Fruit fly (Drosophila melanogaster): ENCODE measurements around the gene CG13689.

The CG13689 gene

dm6 chr2L:597771-598170 lies 4.8 kb upstream of the CG13689 start (continued):
- no peak for TF ChIP-seq CG4282 (GFP tag; optimal IDR thresholded peaks at IDR 0.05)
- no peak for TF ChIP-seq Vsx1 (GFP tag; optimal IDR thresholded peaks at IDR 0.05)
- peak; percentile 69 for TF ChIP-seq cad (GFP tag; optimal IDR thresholded peaks at IDR 0.05)
- TF ChIP-seq CG11723 (GFP tag; optimal IDR thresholded peaks at IDR 0.05), result no peak
- TF ChIP-seq otp (GFP tag; IDR thresholded peaks at IDR 0.05), result no peak
- TF ChIP-seq CG13296 (GFP tag; optimal IDR thresholded peaks at IDR 0.05), result no peak
- TF ChIP-seq ac (GFP tag; optimal IDR thresholded peaks at IDR 0.05), result peak; percentile 11
- TF ChIP-seq Nf-YB (GFP tag; optimal IDR thresholded peaks at IDR 0.05), result peak; percentile 59
- no peak for TF ChIP-seq sima (GFP tag; optimal IDR thresholded peaks at IDR 0.05)
- TF ChIP-seq CG7839 (tag; optimal IDR thresholded peaks at IDR 0.05), result no peak
- TF ChIP-seq CG17612 (GFP tag; IDR thresholded peaks at IDR 0.05), result no peak
- no peak for TF ChIP-seq chm (GFP tag; IDR thresholded peaks at IDR 0.05)
- no peak for TF ChIP-seq NC2β (GFP tag; optimal IDR thresholded peaks at IDR 0.05)
- no peak for TF ChIP-seq CG17385 (GFP tag; optimal IDR thresholded peaks at IDR 0.05)
- no peak for TF ChIP-seq gro (GFP tag; optimal IDR thresholded peaks at IDR 0.05)
- no peak for TF ChIP-seq CG10274 (GFP tag; optimal IDR thresholded peaks at IDR 0.05)
- TF ChIP-seq CG18764 (GFP tag; optimal IDR thresholded peaks at IDR 0.05), result no peak
- TF ChIP-seq sna (GFP tag; IDR thresholded peaks at IDR 0.05; ENCODE audit: partially characterized antibody), result no peak
- peak; percentile 63 for TF ChIP-seq D (optimal IDR thresholded peaks at IDR 0.05)
- TF ChIP-seq D (GFP tag; optimal IDR thresholded peaks at IDR 0.05), result no peak
- no peak for TF ChIP-seq nau (GFP tag; optimal IDR thresholded peaks at IDR 0.05)
- no peak for TF ChIP-seq pros (GFP tag; optimal IDR thresholded peaks at IDR 0.05)
- TF ChIP-seq Mes4 (GFP tag; optimal IDR thresholded peaks at IDR 0.05), result no peak
- no peak for TF ChIP-seq sc (optimal IDR thresholded peaks at IDR 0.05)
- no peak for TF ChIP-seq sc (GFP tag; optimal IDR thresholded peaks at IDR 0.05)
- no peak for TF ChIP-seq vvl (GFP tag; IDR thresholded peaks at IDR 0.05)
- TF ChIP-seq CG15073 (GFP tag; optimal IDR thresholded peaks at IDR 0.05), result no peak
- TF ChIP-seq lbe (GFP tag; optimal IDR thresholded peaks at IDR 0.05), result no peak
- TF ChIP-seq CG4328 (GFP tag; optimal IDR thresholded peaks at IDR 0.05), result no peak
- TF ChIP-seq trh (GFP tag; optimal IDR thresholded peaks at IDR 0.05), result no peak
- no peak for TF ChIP-seq CG17328 (GFP tag; IDR thresholded peaks at IDR 0.05)
- no peak for TF ChIP-seq grn (GFP tag; optimal IDR thresholded peaks at IDR 0.05)
- TF ChIP-seq Bdp1 (GFP tag; optimal IDR thresholded peaks at IDR 0.05), result no peak
- no peak for TF ChIP-seq HmgZ (tag; optimal IDR thresholded peaks at IDR 0.05)
- TF ChIP-seq kah (GFP tag; optimal IDR thresholded peaks at IDR 0.05), result no peak

DNA sequence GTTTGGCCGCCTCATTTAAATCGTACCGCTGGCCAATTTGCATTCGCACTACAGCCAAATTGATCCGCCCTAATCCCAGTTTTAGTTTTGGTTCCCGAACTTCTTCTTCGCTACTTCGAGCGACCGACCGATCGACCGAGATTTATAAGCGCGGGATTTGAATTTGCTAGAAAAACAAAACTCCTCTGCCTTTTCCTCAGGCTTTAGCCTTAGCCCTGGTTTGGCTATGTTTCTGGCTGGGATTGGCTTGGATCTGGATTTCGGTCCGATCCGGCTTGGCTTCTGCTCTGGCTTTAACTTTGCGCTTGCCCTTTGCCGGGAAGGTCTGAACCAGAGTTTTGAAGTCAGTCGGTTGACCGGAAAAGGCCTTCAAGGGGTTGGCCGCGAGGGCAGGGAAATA lies 765 bp upstream of the CG13689 start:
- TF ChIP-seq CG12659 (GFP tag; optimal IDR thresholded peaks at IDR 0.05) (no peak), chif (GFP tag; optimal IDR thresholded peaks at IDR 0.05) (no peak), tll (GFP tag; optimal IDR thresholded peaks at IDR 0.05) (peak in 1 of 2 experiments; percentile 94), Tbp (GFP tag; optimal IDR thresholded peaks at IDR 0.05) (no peak)

DNA sequence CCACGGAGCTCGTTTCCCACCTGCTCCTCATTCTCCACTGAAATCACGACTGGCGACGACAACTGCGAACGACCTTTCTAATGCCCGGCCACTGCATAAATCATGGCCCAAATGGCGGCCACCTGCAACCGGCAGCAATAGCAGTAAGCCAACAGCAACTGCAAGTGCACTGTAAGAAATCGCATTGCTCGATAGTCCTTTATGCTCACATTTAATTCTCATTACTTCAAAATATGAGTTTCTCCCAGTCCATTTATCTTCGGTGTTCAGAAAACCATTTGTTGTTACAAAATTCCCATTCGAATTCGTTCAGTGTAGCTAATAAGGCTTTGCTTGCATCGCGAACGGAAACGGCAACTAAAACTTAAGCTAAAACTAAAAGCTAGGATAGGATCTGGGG lies 1.4 kb downstream of the CG13689 start:
- TF ChIP-seq CG16813 (GFP tag; IDR thresholded peaks at IDR 0.05; ENCODE audit: partially characterized antibody), result no peak
- TF ChIP-seq Dll (GFP tag; IDR thresholded peaks at IDR 0.05; ENCODE audit: partially characterized antibody), result no peak
- TF ChIP-seq pnt (GFP tag; optimal IDR thresholded peaks at IDR 0.05), result no peak
- TF ChIP-seq CG14014 (GFP tag; IDR thresholded peaks at IDR 0.05), result no peak
- no peak for TF ChIP-seq jumu (GFP tag; optimal IDR thresholded peaks at IDR 0.05)
- no peak for TF ChIP-seq CG16815 (GFP tag; optimal IDR thresholded peaks at IDR 0.05)
- TF ChIP-seq sens (GFP tag), result peak; percentile 72
- no peak for TF ChIP-seq CG11723 (GFP tag; optimal IDR thresholded peaks at IDR 0.05)
- TF ChIP-seq slbo (GFP tag; IDR thresholded peaks at IDR 0.05), result no peak
- TF ChIP-seq CG9932 (GFP tag; IDR thresholded peaks at IDR 0.05), result no peak
- 0 out of 2 replicates have a peak, but pooled peaks have one; percentile 23 for TF ChIP-seq sisA (GFP tag; IDR thresholded peaks at IDR 0.05)
- TF ChIP-seq sc (optimal IDR thresholded peaks at IDR 0.05), result no peak
- TF ChIP-seq sc (GFP tag; optimal IDR thresholded peaks at IDR 0.05), result no peak
- no peak for TF ChIP-seq Dref (GFP tag; IDR thresholded peaks at IDR 0.05)
- no peak for TF ChIP-seq da (GFP tag; optimal IDR thresholded peaks at IDR 0.05)
- TF ChIP-seq CG4424 (GFP tag; optimal IDR thresholded peaks at IDR 0.05), result no peak
- peak; percentile 92 for TF ChIP-seq Ets65A (GFP tag)

All from whole organism, embryonic.